Fruit fly (Drosophila melanogaster) whole organism, wandering third instar larva: Measurements from ENCODE around the gene CG6026.
A peak's percentile ranks its signal among the peaks of the same experiment; 100 is the strongest.

Experiments
- Abd-B ChIP-seq: fragments of >200 bp; optimal IDR thresholded peaks from 2 replicates; lab custom pipeline; 2017; ENCODE audit warnings: missing biosample characterization, missing genetic modification characterization
- CG32264 ChIP-seq: fragments of 200-800 bp; sonication (Bioruptor generic); optimal IDR thresholded peaks from 2 replicates; lab custom pipeline; 2016; ENCODE audit warnings: missing biosample characterization, missing genetic modification characterization
- CG9705 ChIP-seq: fragments of 200-800 bp; sonication (Bioruptor generic); optimal IDR thresholded peaks from 2 replicates; lab custom pipeline; 2018; ENCODE audit warnings: missing biosample characterization, mild to moderate bottlenecking, missing genetic modification characterization
- CrebA ChIP-seq: fragments of 200-800 bp; sonication (Bioruptor generic); optimal IDR thresholded peaks from 2 replicates; lab custom pipeline; 2016; ENCODE audit warnings: missing biosample characterization, mild to moderate bottlenecking, missing genetic modification characterization, borderline replicate concordance
- Dfd ChIP-seq: fragments of >200 bp; optimal IDR thresholded peaks from 2 replicates; lab custom pipeline; 2017; ENCODE audit warnings: missing biosample characterization, missing genetic modification characterization
- Dif ChIP-seq: fragments of 200-275, 200-300 bp; sonication (Bioruptor generic); optimal IDR thresholded peaks from 2 replicates; lab custom pipeline; 2018; ENCODE audit warnings: missing biosample characterization, missing genetic modification characterization; ENCODE audit not compliant: partially characterized antibody
- GATAd ChIP-seq: sonication (Bioruptor generic); optimal IDR thresholded peaks from 2 replicates; lab custom pipeline; 2016; ENCODE audit warnings: missing biosample characterization, missing genetic modification characterization
- HLH106 ChIP-seq: fragments of 200-800 bp; optimal IDR thresholded peaks from 3 replicates; lab custom pipeline; 2019; ENCODE audit warnings: missing biosample characterization, mild to moderate bottlenecking, missing genetic modification characterization, moderate library complexity
- Hnf4 ChIP-seq: fragments of 200-800 bp; sonication (Bioruptor generic); optimal IDR thresholded peaks from 2 replicates; lab custom pipeline; 2016; ENCODE audit warnings: missing biosample characterization, mild to moderate bottlenecking, missing genetic modification characterization
- Hr78 ChIP-seq: fragments of >200 bp; optimal IDR thresholded peaks from 2 replicates; lab custom pipeline; 2017; ENCODE audit warnings: missing biosample characterization, missing genetic modification characterization
- Hr83 ChIP-seq: fragments of 200-300 bp; sonication (Bioruptor generic); optimal IDR thresholded peaks from 2 replicates; lab custom pipeline; 2016; ENCODE audit warnings: missing biosample characterization, mild to moderate bottlenecking, missing genetic modification characterization, moderate library complexity; ENCODE audit not compliant: poor library complexity, severe bottlenecking
- Jra ChIP-seq: sonication (Bioruptor generic); optimal IDR thresholded peaks from 2 replicates; lab custom pipeline; 2016; ENCODE audit warnings: missing biosample characterization, missing genetic modification characterization
- Mio ChIP-seq: sonication (Bioruptor generic); optimal IDR thresholded peaks from 2 replicates; lab custom pipeline; 2016; ENCODE audit warnings: missing biosample characterization, missing genetic modification characterization
- Myc ChIP-seq: fragments of >200 bp; optimal IDR thresholded peaks from 2 replicates; lab custom pipeline; 2017
- N ChIP-seq: fragments of >200 bp; optimal IDR thresholded peaks from 2 replicates; lab custom pipeline; 2018; ENCODE audit warnings: missing biosample characterization, missing external identifiers, missing genetic modification characterization
- OdsH ChIP-seq: fragments of 200-800 bp; sonication (Bioruptor generic); optimal IDR thresholded peaks from 2 replicates; lab custom pipeline; 2016; ENCODE audit warnings: missing biosample characterization, mild to moderate bottlenecking, missing genetic modification characterization
- Rel ChIP-seq, 2 experiments: fragments of 200-800 bp; sonication (Bioruptor generic) in 1 of 2; optimal IDR thresholded peaks; 2 replicates in 1 of 2; 3 replicates in 1 of 2; lab custom pipeline; 2016 to 2019; ENCODE audit warnings: mild to moderate bottlenecking in 2 of 2, missing biosample characterization in 2 of 2, missing genetic modification characterization in 2 of 2, moderate library complexity in 1 of 2
- Sp1 ChIP-seq: fragments of 200-800 bp; sonication (Bioruptor generic); optimal IDR thresholded peaks from 3 replicates; lab custom pipeline; 2019; ENCODE audit warnings: missing biosample characterization, mild to moderate bottlenecking, missing genetic modification characterization, moderate library complexity
- Vsx2 ChIP-seq: fragments of 200-300, 225-300 bp; sonication (Bioruptor generic); optimal IDR thresholded peaks from 2 replicates; lab custom pipeline; 2018; ENCODE audit warnings: missing biosample characterization, missing genetic modification characterization; ENCODE audit not compliant: partially characterized antibody
- br ChIP-seq: fragments of 200-800 bp; sonication (Bioruptor generic); optimal IDR thresholded peaks from 2 replicates; lab custom pipeline; 2016; ENCODE audit warnings: missing biosample characterization, missing genetic modification characterization
- brk ChIP-seq: fragments of 200-800 bp; sonication (Bioruptor generic); optimal IDR thresholded peaks from 2 replicates; lab custom pipeline; 2016; ENCODE audit warnings: missing biosample characterization, mild to moderate bottlenecking, missing genetic modification characterization
- dl ChIP-seq, 2 experiments: fragments of 175-275, 200-275 bp in 1 of 2; fragments of 200-275 bp in 1 of 2; sonication (Bioruptor generic); optimal IDR thresholded peaks; lab custom pipeline; 2018; ENCODE audit warnings: mild to moderate bottlenecking in 2 of 2, missing biosample characterization in 2 of 2, missing genetic modification characterization in 2 of 2, moderate library complexity in 2 of 2; ENCODE audit not compliant: partially characterized antibody in 2 of 2, insufficient read depth in 1 of 2
- dmrt93B ChIP-seq: fragments of 200-800 bp; sonication (Bioruptor generic); optimal IDR thresholded peaks from 2 replicates; lab custom pipeline; 2018; ENCODE audit warnings: missing biosample characterization, mild to moderate bottlenecking, missing genetic modification characterization
- dsf ChIP-seq: sonication (Bioruptor generic); optimal IDR thresholded peaks from 2 replicates; lab custom pipeline; 2016; ENCODE audit warnings: missing biosample characterization, missing genetic modification characterization, borderline replicate concordance
- ey ChIP-seq: fragments of 200-800 bp; sonication (Bioruptor generic); optimal IDR thresholded peaks from 2 replicates; lab custom pipeline; 2016; ENCODE audit warnings: missing biosample characterization, missing genetic modification characterization
- foxo ChIP-seq, 2 experiments: fragments of 200-800 bp; sonication (Bioruptor generic); optimal IDR thresholded peaks; 2 replicates in 1 of 2; 3 replicates in 1 of 2; lab custom pipeline; 2016 to 2017; ENCODE audit warnings: missing biosample characterization in 2 of 2, missing genetic modification characterization in 2 of 2
- fru ChIP-seq: fragments of 200-800 bp; sonication (Bioruptor generic); optimal IDR thresholded peaks from 3 replicates; lab custom pipeline; 2016; ENCODE audit warnings: missing biosample characterization, mild to moderate bottlenecking, missing genetic modification characterization
- h ChIP-seq: fragments of 200-800 bp; sonication (Bioruptor generic); optimal IDR thresholded peaks from 3 replicates; lab custom pipeline; 2016; ENCODE audit warnings: missing biosample characterization, mild to moderate bottlenecking, missing genetic modification characterization
- jim ChIP-seq: fragments of 175-275, 200-325 bp; sonication (Bioruptor generic); optimal IDR thresholded peaks from 2 replicates; lab custom pipeline; 2016; ENCODE audit warnings: missing biosample characterization, mild to moderate bottlenecking, missing genetic modification characterization
- lola ChIP-seq: fragments of >200 bp; optimal IDR thresholded peaks from 2 replicates; lab custom pipeline; 2017; ENCODE audit warnings: missing biosample characterization, missing genetic modification characterization
- pan ChIP-seq: fragments of >200 bp; optimal IDR thresholded peaks from 2 replicates; lab custom pipeline; 2017
- psq ChIP-seq: fragments of 200-800 bp; sonication (Bioruptor generic); optimal IDR thresholded peaks from 3 replicates; lab custom pipeline; 2017; ENCODE audit warnings: missing biosample characterization, mild to moderate bottlenecking, missing genetic modification characterization, moderate library complexity
- rgr ChIP-seq: fragments of 200-800 bp; sonication (Bioruptor generic); optimal IDR thresholded peaks from 3 replicates; lab custom pipeline; 2016; ENCODE audit warnings: missing biosample characterization, mild to moderate bottlenecking, missing genetic modification characterization
- sage ChIP-seq: fragments of 200-800 bp; sonication (Bioruptor generic); optimal IDR thresholded peaks from 2 replicates; lab custom pipeline; 2016; ENCODE audit warnings: missing biosample characterization, mild to moderate bottlenecking, missing genetic modification characterization
- sv ChIP-seq: fragments of 200-800 bp; sonication (Bioruptor generic); optimal IDR thresholded peaks from 3 replicates; lab custom pipeline; 2016; ENCODE audit warnings: missing biosample characterization, missing genetic modification characterization
- tai ChIP-seq: sonication (Bioruptor generic); optimal IDR thresholded peaks from 2 replicates; lab custom pipeline; 2016; ENCODE audit warnings: missing biosample characterization, missing genetic modification characterization
- usp ChIP-seq: fragments of >200 bp; optimal IDR thresholded peaks from 2 replicates; lab custom pipeline; 2017; ENCODE audit warnings: missing biosample characterization, missing genetic modification characterization
- woc ChIP-seq: sonication (Bioruptor generic); optimal IDR thresholded peaks from 2 replicates; lab custom pipeline; 2016; ENCODE audit warnings: missing biosample characterization, mild to moderate bottlenecking, missing genetic modification characterization

The CG6026 gene

dm6 chr3R:19033238-19033637 is at the start of gene CG6026:
Gene CG6026, plus strand, starts transcription at chr3R:19033538.
- TF ChIP-seq Jra (GFP tag; lab: Kevin White, UChicago): no peak
- no peak for TF ChIP-seq OdsH (GFP tag; lab: Kevin White, UChicago)
- TF ChIP-seq dl (GFP tag; optimal IDR thresholded peaks at IDR 0.05; lab: Kevin White, UChicago; ENCODE audit: insufficient read depth in 1 of 2, partially characterized antibody in 2 of 2): no peak
- no peak for TF ChIP-seq Hr78 (GFP tag; lab: Kevin White, UChicago)
- no peak for TF ChIP-seq foxo (GFP tag; optimal IDR thresholded peaks at IDR 0.05; lab: Kevin White, UChicago)
- TF ChIP-seq, all 38 proteins: peak for 0

dm6 chr3R:18983614-18984185 is 49.6 kb upstream of the CG6026 start, which contains the start of the genes snRNP-U1-C and gukh:
Gene snRNP-U1-C, minus strand, starts transcription at chr3R:18983650.
Gene gukh, plus strand, starts transcription at chr3R:18984025.
- TF ChIP-seq woc (GFP tag; lab: Kevin White, UChicago): no peak
- TF ChIP-seq CG32264 (GFP tag; lab: Kevin White, UChicago): no peak
- peak; percentile 84 for TF ChIP-seq rgr (GFP tag; lab: Kevin White, UChicago)
- TF ChIP-seq br (GFP tag; lab: Kevin White, UChicago): peak; percentile 44
- TF ChIP-seq Sp1 (GFP tag; lab: Kevin White, UChicago): peak; percentile 69
- TF ChIP-seq h (GFP tag; lab: Kevin White, UChicago): peak; percentile 70
- TF ChIP-seq lola (GFP tag; lab: Kevin White, UChicago): no peak
- peak; percentile 62 for TF ChIP-seq Hr83 (GFP tag; lab: Kevin White, UChicago)
- TF ChIP-seq Dfd: no peak
- TF ChIP-seq Rel (GFP tag; optimal IDR thresholded peaks at IDR 0.05; lab: Kevin White, UChicago): no peak
- peak; percentile 69 for TF ChIP-seq Rel (tag; optimal IDR thresholded peaks at IDR 0.05; lab: Kevin White, UChicago)
- peak; percentile 82 for TF ChIP-seq sv (GFP tag; lab: Kevin White, UChicago)
- peak in 1 of 2 experiments; percentile 72 for TF ChIP-seq foxo (GFP tag; optimal IDR thresholded peaks at IDR 0.05; lab: Kevin White, UChicago)
- TF ChIP-seq psq (GFP tag; lab: Kevin White, UChicago): peak; percentile 70
- TF ChIP-seq dsf: peak; percentile 36
- peak; percentile 83 for TF ChIP-seq HLH106 (tag; lab: Kevin White, UChicago)
- peak; percentile 91 for TF ChIP-seq brk (GFP tag; lab: Kevin White, UChicago)
- peak; percentile 62 for TF ChIP-seq CG9705 (GFP tag; lab: Kevin White, UChicago)
- TF ChIP-seq fru (GFP tag; lab: Kevin White, UChicago): peak; percentile 54
- no peak for TF ChIP-seq pan (lab: Kevin White, UChicago)
- peak; percentile 72 for TF ChIP-seq Hnf4 (GFP tag; lab: Kevin White, UChicago)
- TF ChIP-seq Vsx2 (GFP tag; lab: Kevin White, UChicago): no peak
- TF ChIP-seq tai (GFP tag; lab: Kevin White, UChicago): no peak
- no peak for TF ChIP-seq Myc
- TF ChIP-seq sage (GFP tag; lab: Kevin White, UChicago): peak; percentile 65
- peak; percentile 36 for TF ChIP-seq Jra (GFP tag; lab: Kevin White, UChicago)
- TF ChIP-seq OdsH (GFP tag; lab: Kevin White, UChicago): peak; percentile 77
- no peak for TF ChIP-seq usp (GFP tag; lab: Kevin White, UChicago)
- TF ChIP-seq ey (GFP tag; lab: Kevin White, UChicago): peak; percentile 58
- no peak for TF ChIP-seq Dif (GFP tag; lab: Kevin White, UChicago)
- TF ChIP-seq, all 38 proteins: peak for 19

- TF ChIP-seq CG32264 (GFP tag; lab: Kevin White, UChicago): no peak
- TF ChIP-seq Hr83 (GFP tag; lab: Kevin White, UChicago): no peak
- no peak for TF ChIP-seq Mio
- TF ChIP-seq N (GFP tag; lab: Kevin White, UChicago): no peak
- peak; percentile 92 for TF ChIP-seq rgr (GFP tag; lab: Kevin White, UChicago)
- peak; percentile 86 for TF ChIP-seq Sp1 (GFP tag; lab: Kevin White, UChicago)
- peak; percentile 83 for TF ChIP-seq HLH106 (tag; lab: Kevin White, UChicago)
- peak; percentile 59 for TF ChIP-seq br (GFP tag; lab: Kevin White, UChicago)
- TF ChIP-seq Hr78 (GFP tag; lab: Kevin White, UChicago): no peak
- TF ChIP-seq sage (GFP tag; lab: Kevin White, UChicago): peak; percentile 28
- TF ChIP-seq CG9705 (GFP tag; lab: Kevin White, UChicago): peak; percentile 40
- no peak for TF ChIP-seq pan (lab: Kevin White, UChicago)
- TF ChIP-seq Dfd: no peak
- peak; percentile 77 for TF ChIP-seq h (GFP tag; lab: Kevin White, UChicago)
- no peak for TF ChIP-seq sv (GFP tag; lab: Kevin White, UChicago)
- TF ChIP-seq lola (GFP tag; lab: Kevin White, UChicago): no peak
- TF ChIP-seq ey (GFP tag; lab: Kevin White, UChicago): peak; percentile 83
- no peak for TF ChIP-seq Myc
- no peak for TF ChIP-seq jim (GFP tag; lab: Kevin White, UChicago)
- TF ChIP-seq CrebA (GFP tag; lab: Kevin White, UChicago): no peak
- peak; percentile 2 for TF ChIP-seq Jra (GFP tag; lab: Kevin White, UChicago)
- no peak for TF ChIP-seq tai (GFP tag; lab: Kevin White, UChicago)
- TF ChIP-seq foxo (GFP tag; optimal IDR thresholded peaks at IDR 0.05; lab: Kevin White, UChicago): peak in 1 of 2 experiments; percentile 94
- peak; percentile 77 for TF ChIP-seq fru (GFP tag; lab: Kevin White, UChicago)
- TF ChIP-seq woc (GFP tag; lab: Kevin White, UChicago): peak; percentile 34
- TF ChIP-seq usp (GFP tag; lab: Kevin White, UChicago): no peak
- TF ChIP-seq dmrt93B (GFP tag; lab: Kevin White, UChicago): peak; percentile 89
- TF ChIP-seq Dif (GFP tag; lab: Kevin White, UChicago): no peak
- TF ChIP-seq dsf: peak; percentile 3
- TF ChIP-seq brk (GFP tag; lab: Kevin White, UChicago): peak; percentile 66
- TF ChIP-seq Abd-B: no peak
- peak; percentile 95 for TF ChIP-seq OdsH (GFP tag; lab: Kevin White, UChicago)
- TF ChIP-seq GATAd: no peak
Observed at dm6 chr3R:18985114-18985785, 48.1 kb upstream of the CG6026 start.
